Fruit fly (Drosophila melanogaster) whole organism, pupa: ENCODE measurements around the gene CG4239.

Experiments
- CG10348 ChIP-seq: fragments of 200-800 bp; sonication (Bioruptor generic); IDR thresholded peaks from 2 replicates; pipeline ENCODE4 v1.3.6; 2022; ENCODE audit warnings: missing biosample characterization, missing genetic modification characterization
- CG12605 ChIP-seq: fragments of 200-800 bp; sonication (Bioruptor generic); IDR thresholded peaks from 2 replicates; pipeline ENCODE4 v1.3.6; 2022; ENCODE audit warnings: missing biosample characterization, missing genetic modification characterization
- CG13204 ChIP-seq: fragments of 200-800 bp; sonication (Bioruptor generic); optimal IDR thresholded peaks from 2 replicates; lab custom pipeline; 2018; ENCODE audit warnings: missing biosample characterization, mild to moderate bottlenecking, missing genetic modification characterization, moderate library complexity
- CG14655 ChIP-seq: fragments of 200-800 bp; sonication (Bioruptor generic); optimal IDR thresholded peaks from 3 replicates; lab custom pipeline; 2017; ENCODE audit warnings: mild to moderate bottlenecking, missing biosample characterization, missing genetic modification reagents, missing genetic modification characterization
- CG15710 ChIP-seq: fragments of 200-800 bp; sonication (Bioruptor generic); optimal IDR thresholded peaks from 2 replicates; lab custom pipeline; 2018; ENCODE audit warnings: missing biosample characterization, mild to moderate bottlenecking, missing genetic modification characterization, moderate library complexity
- CG17806 ChIP-seq: fragments of 200-800 bp; sonication (Bioruptor generic); optimal IDR thresholded peaks from 2 replicates; lab custom pipeline; 2018; ENCODE audit warnings: missing biosample characterization, mild to moderate bottlenecking, missing genetic modification characterization, moderate library complexity
- CG32121 ChIP-seq: fragments of 200-800 bp; sonication (Bioruptor generic); IDR thresholded peaks from 2 replicates; pipeline ENCODE4 v1.3.6; 2022; ENCODE audit warnings: missing biosample characterization, missing genetic modification characterization
- CG34367 ChIP-seq: fragments of 200-800 bp; sonication (Bioruptor generic); optimal IDR thresholded peaks from 2 replicates; lab custom pipeline; 2018; ENCODE audit warnings: missing biosample characterization, mild to moderate bottlenecking, missing genetic modification characterization
- CG4496 ChIP-seq: fragments of 200-800 bp; sonication (Bioruptor generic); IDR thresholded peaks from 3 replicates; pipeline ENCODE4 v1.3.6; 2022; ENCODE audit warnings: missing biosample characterization, missing genetic modification characterization
- CG8159 ChIP-seq: fragments of 200-800 bp; sonication (Bioruptor generic); optimal IDR thresholded peaks from 3 replicates; lab custom pipeline; 2018; ENCODE audit warnings: missing biosample characterization, mild to moderate bottlenecking, missing genetic modification characterization, moderate library complexity
- CG8301 ChIP-seq: fragments of 200-800 bp; sonication (Bioruptor generic); optimal IDR thresholded peaks from 2 replicates; lab custom pipeline; 2018; ENCODE audit warnings: missing biosample characterization, mild to moderate bottlenecking, missing genetic modification characterization
- CG9948 ChIP-seq: fragments of 200-800 bp; sonication (Bioruptor generic); optimal IDR thresholded peaks from 2 replicates; lab custom pipeline; 2018; ENCODE audit warnings: missing biosample characterization, mild to moderate bottlenecking, missing genetic modification characterization, moderate library complexity
- D1 ChIP-seq: fragments of 200-800 bp; sonication (Bioruptor generic); optimal IDR thresholded peaks from 2 replicates; lab custom pipeline; 2018; ENCODE audit warnings: missing biosample characterization, mild to moderate bottlenecking, missing genetic modification characterization, moderate library complexity
- EcR ChIP-seq: fragments of 200-800 bp; sonication (Bioruptor generic); optimal IDR thresholded peaks from 3 replicates; lab custom pipeline; 2019; ENCODE audit warnings: missing biosample characterization, missing genetic modification characterization, mild to moderate bottlenecking, moderate library complexity, missing genetic modification reagents
- Ets98B ChIP-seq: fragments of 200-800 bp; sonication (Bioruptor generic); IDR thresholded peaks from 2 replicates; pipeline ENCODE4 v1.3.6; 2022; ENCODE audit warnings: missing biosample characterization, missing genetic modification characterization
- Pif1A ChIP-seq: fragments of 200-800 bp; sonication (Bioruptor generic); optimal IDR thresholded peaks from 3 replicates; lab custom pipeline; 2016; ENCODE audit warnings: missing biosample characterization, missing genetic modification characterization
- Pif1B ChIP-seq: fragments of 200-800 bp; sonication (Bioruptor generic); optimal IDR thresholded peaks from 3 replicates; lab custom pipeline; 2016; ENCODE audit warnings: missing biosample characterization, missing genetic modification characterization
- Snoo ChIP-seq: fragments of 200-800 bp; sonication (Bioruptor generic); optimal IDR thresholded peaks from 3 replicates; lab custom pipeline; 2017; ENCODE audit warnings: missing biosample characterization, mild to moderate bottlenecking, missing genetic modification characterization, inconsistent platforms
- fd96Ca ChIP-seq: fragments of 200-800 bp; sonication (Bioruptor generic); IDR thresholded peaks from 3 replicates; pipeline ENCODE4 v1.3.6; 2022; ENCODE audit warnings: missing biosample characterization, missing genetic modification characterization
- gl ChIP-seq: fragments of 200-800 bp; sonication (Bioruptor generic); optimal IDR thresholded peaks from 2 replicates; lab custom pipeline; 2018; ENCODE audit warnings: missing biosample characterization, mild to moderate bottlenecking, missing genetic modification characterization
- rn ChIP-seq: fragments of 200-800 bp; sonication (Bioruptor generic); IDR thresholded peaks from 2 replicates; pipeline ENCODE4 v1.3.6; 2022; ENCODE audit warnings: missing biosample characterization, missing genetic modification characterization

The CG4239 gene

DNA sequence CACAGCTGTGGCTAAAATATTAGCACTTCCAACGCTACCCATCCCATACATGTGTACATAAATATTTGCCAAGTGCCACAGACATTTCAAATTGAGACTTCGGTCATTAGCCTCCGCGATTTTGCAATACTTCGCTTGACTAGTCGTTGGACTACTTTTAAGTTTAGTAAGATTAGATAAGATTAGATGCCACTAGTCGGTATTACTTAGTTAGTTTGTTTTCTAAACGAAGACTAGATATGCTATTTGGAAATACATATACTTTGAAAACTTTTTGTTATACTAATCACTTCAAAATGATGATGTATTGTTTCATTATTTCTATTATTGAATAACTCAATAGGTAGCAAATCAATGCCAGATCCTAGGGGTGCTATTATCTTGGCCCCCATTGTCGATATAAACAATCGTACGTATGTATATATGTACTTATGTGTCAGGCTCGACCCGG, 889 bp downstream of the CG4239 start:
- TF ChIP-seq fd96Ca (GFP tag; lab: Robert Waterston, UW) (0 out of 3 replicates have a peak, but pooled peaks have one; percentile 16), Pif1A (GFP tag; lab: Kevin White, UChicago) (no peak), D1 (tag; lab: Kevin White, UChicago) (no peak), gl (tag; lab: Kevin White, UChicago) (no peak), CG9948 (tag; lab: Kevin White, UChicago) (peak; percentile 27), CG13204 (GFP tag; lab: Kevin White, UChicago) (no peak), Ets98B (no peak), CG8159 (tag; lab: Kevin White, UChicago) (peak; percentile 34), Pif1B (GFP tag; lab: Kevin White, UChicago) (peak; percentile 14), CG15710 (peak; percentile 20), CG17806 (tag; lab: Kevin White, UChicago) (peak; percentile 5), CG34367 (tag; lab: Kevin White, UChicago) (peak; percentile 21), CG4496 (peak; percentile 58; the same call in 1 of the 3 replicates), CG32121 (GFP tag; lab: Robert Waterston, UW) (0 out of 2 replicates have a peak, but pooled peaks have one; percentile 25), Snoo (tag; lab: Kevin White, UChicago) (peak; percentile 2), CG8301 (tag; lab: Kevin White, UChicago) (peak; percentile 45), rn (no peak), CG12605 (GFP tag; lab: Robert Waterston, UW) (0 out of 2 replicates have a peak, but pooled peaks have one; percentile 25), EcR (GFP tag; lab: Kevin White, UChicago) (peak; percentile 25), CG14655 (GFP tag; lab: Kevin White, UChicago) (peak; percentile 66), CG10348 (GFP tag; lab: Robert Waterston, UW) (no peak)
- TF ChIP-seq, all 21 proteins: peak for 14

DNA sequence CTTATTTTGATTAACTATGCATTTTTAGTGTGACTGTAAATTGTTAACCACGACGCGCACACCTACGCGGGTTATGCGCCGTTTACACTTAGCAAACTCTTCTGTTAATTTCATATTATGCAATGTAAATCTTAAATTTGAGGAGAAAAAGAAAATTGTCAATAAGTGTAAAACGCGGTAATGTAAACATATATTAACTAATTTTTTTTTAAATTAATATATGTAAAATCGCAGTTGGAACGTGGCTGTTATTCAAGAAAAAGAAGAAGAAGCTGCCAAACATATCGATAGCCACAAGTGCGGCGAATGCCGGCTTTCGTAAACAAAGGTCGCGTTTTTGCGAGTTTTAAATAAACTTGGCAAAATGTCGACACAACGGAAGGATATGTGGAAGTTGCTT, 6.3 kb downstream of the CG4239 start, which contains the start of the genes TH1 and mei-41:
TSS of gene TH1 (minus strand) at position 42 of the 400 bp plus-strand sequence.
TSS of gene mei-41 (plus strand) at position 302 of the 400 bp plus-strand sequence.
- TF ChIP-seq CG15710 (peak; percentile 88), Pif1A (GFP tag; lab: Kevin White, UChicago) (no peak), CG8159 (tag; lab: Kevin White, UChicago) (peak; percentile 87), Ets98B (peak; percentile 92), CG9948 (tag; lab: Kevin White, UChicago) (peak; percentile 82), CG12605 (GFP tag; lab: Robert Waterston, UW) (peak; percentile 79), rn (peak; percentile 87), Pif1B (GFP tag; lab: Kevin White, UChicago) (no peak), CG10348 (GFP tag; lab: Robert Waterston, UW) (peak; percentile 82), Snoo (tag; lab: Kevin White, UChicago) (no peak), CG14655 (GFP tag; lab: Kevin White, UChicago) (no peak), CG34367 (tag; lab: Kevin White, UChicago) (peak; percentile 68), gl (tag; lab: Kevin White, UChicago) (peak; percentile 19), EcR (GFP tag; lab: Kevin White, UChicago) (no peak), CG13204 (GFP tag; lab: Kevin White, UChicago) (no peak), CG32121 (GFP tag; lab: Robert Waterston, UW) (peak; percentile 94), CG4496 (peak; percentile 93), CG17806 (tag; lab: Kevin White, UChicago) (peak; percentile 83), CG8301 (tag; lab: Kevin White, UChicago) (no peak), fd96Ca (GFP tag; lab: Robert Waterston, UW) (peak; percentile 91), D1 (tag; lab: Kevin White, UChicago) (no peak)

DNA sequence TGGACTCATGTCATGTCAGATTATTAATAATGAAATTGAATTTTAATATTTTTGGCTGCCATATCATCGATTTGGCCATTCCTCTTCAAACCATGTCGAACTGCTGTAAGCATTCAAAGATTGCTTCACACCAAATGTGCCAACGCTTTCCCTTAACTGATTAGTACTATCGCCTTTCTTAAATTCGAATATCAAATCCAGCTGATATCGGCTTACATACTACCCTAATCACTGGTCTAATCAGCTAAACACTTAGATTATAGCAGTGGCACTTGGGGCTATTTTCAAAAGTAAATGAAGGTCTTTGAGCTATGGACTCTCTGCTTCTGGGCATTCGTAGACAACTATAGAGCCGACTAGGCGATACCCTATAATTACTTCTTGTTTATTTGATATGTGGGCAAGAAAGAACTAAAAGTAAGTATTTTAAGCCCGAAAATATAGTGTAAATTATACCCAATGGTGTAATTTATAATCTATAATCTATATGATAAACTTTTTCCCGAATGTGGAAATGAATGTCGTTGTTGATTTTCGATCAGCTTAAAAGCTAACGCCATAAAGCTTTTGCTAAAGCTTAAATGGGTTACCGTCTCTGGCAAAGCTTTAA, 18.8 kb downstream of the CG4239 start:
- TF ChIP-seq CG8159 (tag; lab: Kevin White, UChicago), result peak; percentile 65
- peak; percentile 51 for TF ChIP-seq CG17806 (tag; lab: Kevin White, UChicago)
- no peak for TF ChIP-seq D1 (tag; lab: Kevin White, UChicago)
- no peak for TF ChIP-seq CG13204 (GFP tag; lab: Kevin White, UChicago)
- TF ChIP-seq rn, result 0 out of 2 replicates have a peak, but pooled peaks have one; percentile 13
- no peak for TF ChIP-seq Pif1B (GFP tag; lab: Kevin White, UChicago)
- no peak for TF ChIP-seq CG14655 (GFP tag; lab: Kevin White, UChicago)
- TF ChIP-seq EcR (GFP tag; lab: Kevin White, UChicago), result no peak
- peak; percentile 42; the same call in 1 of the 2 replicates for TF ChIP-seq CG10348 (GFP tag; lab: Robert Waterston, UW)
- no peak for TF ChIP-seq Snoo (tag; lab: Kevin White, UChicago)
- no peak for TF ChIP-seq gl (tag; lab: Kevin White, UChicago)
- no peak for TF ChIP-seq CG15710
- peak; percentile 82 for TF ChIP-seq CG12605 (GFP tag; lab: Robert Waterston, UW)
- TF ChIP-seq CG4496, result peak; percentile 88
- TF ChIP-seq CG9948 (tag; lab: Kevin White, UChicago), result peak; percentile 47
- TF ChIP-seq Ets98B, result peak; percentile 88
- peak; percentile 85 for TF ChIP-seq CG32121 (GFP tag; lab: Robert Waterston, UW)
- TF ChIP-seq CG8301 (tag; lab: Kevin White, UChicago), result no peak
- no peak for TF ChIP-seq Pif1A (GFP tag; lab: Kevin White, UChicago)
- TF ChIP-seq fd96Ca (GFP tag; lab: Robert Waterston, UW), result peak; percentile 44; the same call in 1 of the 3 replicates
- TF ChIP-seq CG34367 (tag; lab: Kevin White, UChicago), result peak; percentile 41

DNA sequence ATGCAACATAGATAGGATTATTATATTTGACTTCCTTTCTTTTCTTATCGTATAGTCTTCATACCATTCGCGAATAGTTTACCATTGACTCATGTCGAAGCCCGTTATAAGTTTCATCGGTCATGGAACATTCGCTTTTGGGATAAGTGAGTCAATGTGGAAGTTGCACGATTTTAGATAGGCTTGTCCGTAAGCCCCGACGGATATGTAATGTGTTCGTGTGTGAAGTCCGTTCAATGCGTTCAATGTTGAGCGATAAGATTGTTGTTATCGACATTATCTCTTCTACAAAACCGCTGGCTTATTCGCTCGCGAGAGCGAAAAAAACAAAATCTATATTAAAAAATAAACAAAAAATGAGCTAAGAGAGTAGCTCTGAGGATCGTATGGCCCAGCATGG, 19.7 kb downstream of the CG4239 start, which contains the start of gene CG9981:
TSS of gene CG9981 (minus strand) at position 320 of the 400 bp plus-strand sequence.
- TF ChIP-seq Pif1A (GFP tag; lab: Kevin White, UChicago) (no peak), EcR (GFP tag; lab: Kevin White, UChicago) (no peak), CG13204 (GFP tag; lab: Kevin White, UChicago) (no peak), CG10348 (GFP tag; lab: Robert Waterston, UW) (no peak), Pif1B (GFP tag; lab: Kevin White, UChicago) (no peak), CG8301 (tag; lab: Kevin White, UChicago) (no peak), rn (no peak), Snoo (tag; lab: Kevin White, UChicago) (no peak), CG14655 (GFP tag; lab: Kevin White, UChicago) (no peak), CG32121 (GFP tag; lab: Robert Waterston, UW) (no peak), CG17806 (tag; lab: Kevin White, UChicago) (no peak)
- TF ChIP-seq, all 21 proteins: peak for 0
